Worm (Caenorhabditis elegans) whole organism, L3 larva: ENCODE data around the gene F39G3.3.

Experiments used
- eor-1 ChIP-seq, 2 experiments: fragments of 150-350 bp; optimal IDR thresholded peaks; 2 replicates each; lab custom pipeline; 2014 to 2018; ENCODE audit warnings: missing biosample characterization in 2 of 2, missing genetic modification characterization in 2 of 2
- fkh-10 ChIP-seq: sonication (generic microtip); optimal IDR thresholded peaks from 2 replicates; lab custom pipeline; 2017; ENCODE audit warnings: missing biosample characterization, missing genetic modification reagents, missing genetic modification characterization
- nhr-11 ChIP-seq: fragments of 150-350 bp; optimal IDR thresholded peaks from 2 replicates; lab custom pipeline; 2014; ENCODE audit warnings: missing biosample characterization, missing genetic modification characterization
- nhr-23 ChIP-seq: fragments of 150-350 bp; optimal IDR thresholded peaks from 2 replicates; lab custom pipeline; 2014; ENCODE audit warnings: missing biosample characterization, missing genetic modification reagents, missing genetic modification characterization
- nhr-43 ChIP-seq: sonication (generic microtip); optimal IDR thresholded peaks from 2 replicates; lab custom pipeline; 2016; ENCODE audit warnings: mild to moderate bottlenecking, missing genetic modification characterization, missing compliant biosample characterization; ENCODE audit not compliant: poor library complexity, severe bottlenecking
- skn-1 ChIP-seq: fragments of 150-350 bp; optimal IDR thresholded peaks from 2 replicates; lab custom pipeline; 2014; ENCODE audit warnings: missing biosample characterization, missing genetic modification characterization

DNA sequence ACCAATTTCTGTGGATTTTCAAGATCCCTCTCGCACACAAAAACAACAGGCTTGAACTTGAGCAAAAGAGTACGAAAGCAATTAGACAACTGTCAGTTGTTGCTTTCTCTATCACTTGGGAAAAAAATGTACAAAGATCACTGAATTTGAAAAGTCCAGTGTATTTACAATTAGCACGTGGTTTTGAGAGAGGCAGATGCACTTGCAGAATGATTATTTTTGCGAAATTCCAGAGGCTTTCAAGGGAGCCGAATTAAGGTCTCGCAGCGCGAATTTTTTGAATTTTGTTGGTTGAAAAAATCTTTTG, 38.5 kb upstream of the F39G3.3 start:
- TF ChIP-seq fkh-10 (GFP tag; lab: Kevin White, UChicago) (no peak), nhr-43 (tag; lab: Kevin White, UChicago) (no peak), skn-1 (tag; lab: Kevin White, UChicago) (no peak), eor-1 (tag; optimal IDR thresholded peaks at IDR 0.05; lab: Kevin White, UChicago) (no peak), nhr-23 (tag; lab: Kevin White, UChicago) (no peak), nhr-11 (tag; lab: Kevin White, UChicago) (peak; percentile 32)
